Worm (Caenorhabditis elegans): ENCODE results near the gene F40F9.3.

DNA sequence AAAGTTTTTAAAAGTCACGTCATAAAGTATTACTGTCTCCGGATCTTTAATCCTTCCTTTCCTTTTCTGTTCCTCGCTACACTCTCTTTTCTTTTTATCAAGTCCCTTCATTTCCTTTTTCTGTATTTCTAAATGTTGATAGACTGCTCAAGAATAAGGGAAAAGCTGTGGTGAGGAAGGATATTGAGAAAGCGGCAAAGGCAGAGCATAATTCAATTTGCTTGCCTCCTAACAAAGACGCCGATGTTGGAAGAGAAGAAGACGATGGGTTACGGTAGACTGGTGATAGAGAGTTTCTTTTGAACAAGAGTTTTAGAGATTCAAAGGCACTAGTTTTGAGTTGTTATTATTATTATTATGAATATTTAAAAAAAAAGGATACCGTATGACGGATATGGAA is 50.6 kb downstream of the F40F9.3 start:
- TF ChIP-seq nhr-11 (tag; optimal IDR thresholded peaks at IDR 0.05) (no peak), nhr-237 (tag; optimal IDR thresholded peaks at IDR 0.05) (no peak), ceh-9 (tag; optimal IDR thresholded peaks at IDR 0.05) (no peak), ama-1 (optimal IDR thresholded peaks at IDR 0.05) (no peak), fos-1 (tag; optimal IDR thresholded peaks at IDR 0.05) (no peak), snpc-4 (tag; optimal IDR thresholded peaks at IDR 0.05) (no peak), elt-1 (tag; optimal IDR thresholded peaks at IDR 0.05) (no peak), unc-39 (tag; optimal IDR thresholded peaks at IDR 0.05) (no peak), nhr-77 (tag; optimal IDR thresholded peaks at IDR 0.05) (no peak), nfya-1 (tag; optimal IDR thresholded peaks at IDR 0.05; ENCODE audit: insufficient read depth) (peak; percentile 64), lsy-12 (tag; optimal IDR thresholded peaks at IDR 0.05) (no peak), nhr-23 (tag; optimal IDR thresholded peaks at IDR 0.05) (no peak)
